Fruit fly (Drosophila melanogaster): Measurements from ENCODE around the gene Jhbp15.

The Jhbp15 gene

dm6 chr3R:21045742-21046141 is 5.0 kb downstream of the Jhbp15 start, which contains the start of gene CG31189:
CG31189 (minus strand) TSS chr3R:21045842.
- TF ChIP-seq toe (GFP tag; optimal IDR thresholded peaks at IDR 0.05) (no peak), cnc (optimal IDR thresholded peaks at IDR 0.05) (no peak), CG11617 (GFP tag; optimal IDR thresholded peaks at IDR 0.05) (no peak), CG12768 (GFP tag; optimal IDR thresholded peaks at IDR 0.05) (no peak), Hr96 (GFP tag; optimal IDR thresholded peaks at IDR 0.05) (no peak), ovo (GFP tag; optimal IDR thresholded peaks at IDR 0.05) (no peak), CG7101 (tag; optimal IDR thresholded peaks at IDR 0.05) (no peak), bab1 (GFP tag; optimal IDR thresholded peaks at IDR 0.05) (no peak), Crg-1 (GFP tag; optimal IDR thresholded peaks at IDR 0.05) (no peak), kay (GFP tag; ENCODE audit: borderline replicate concordance) (no peak), cic (GFP tag; optimal IDR thresholded peaks at IDR 0.05) (no peak)

dm6 chr3R:21043549-21044118 is 7.1 kb downstream of the Jhbp15 start, which contains the start of gene CG12278:
CG12278 (plus strand) TSS chr3R:21044068.
- TF ChIP-seq Hr96 (GFP tag; optimal IDR thresholded peaks at IDR 0.05) (no peak), pad (GFP tag; optimal IDR thresholded peaks at IDR 0.05) (peak; percentile 72)

- TF ChIP-seq CG1620 (GFP tag; optimal IDR thresholded peaks at IDR 0.05) (no peak), bab1 (GFP tag; optimal IDR thresholded peaks at IDR 0.05) (no peak), toe (GFP tag; optimal IDR thresholded peaks at IDR 0.05) (no peak), CG7045 (GFP tag; optimal IDR thresholded peaks at IDR 0.05) (no peak), Mnt (GFP tag; optimal IDR thresholded peaks at IDR 0.05) (no peak), Crg-1 (GFP tag; optimal IDR thresholded peaks at IDR 0.05) (no peak), ovo (GFP tag; optimal IDR thresholded peaks at IDR 0.05) (no peak), tj (GFP tag; optimal IDR thresholded peaks at IDR 0.05) (no peak)
Measured at dm6 chr3R:21042399-21042798, 8.4 kb downstream of the Jhbp15 start, which contains the start of gene Dhc93AB. Dhc93AB (minus strand) TSS chr3R:21042499.

dm6 chr3R:21025508-21025907 is 25.3 kb downstream of the Jhbp15 start:
- TF ChIP-seq CG7101 (tag; optimal IDR thresholded peaks at IDR 0.05): no peak

DNA sequence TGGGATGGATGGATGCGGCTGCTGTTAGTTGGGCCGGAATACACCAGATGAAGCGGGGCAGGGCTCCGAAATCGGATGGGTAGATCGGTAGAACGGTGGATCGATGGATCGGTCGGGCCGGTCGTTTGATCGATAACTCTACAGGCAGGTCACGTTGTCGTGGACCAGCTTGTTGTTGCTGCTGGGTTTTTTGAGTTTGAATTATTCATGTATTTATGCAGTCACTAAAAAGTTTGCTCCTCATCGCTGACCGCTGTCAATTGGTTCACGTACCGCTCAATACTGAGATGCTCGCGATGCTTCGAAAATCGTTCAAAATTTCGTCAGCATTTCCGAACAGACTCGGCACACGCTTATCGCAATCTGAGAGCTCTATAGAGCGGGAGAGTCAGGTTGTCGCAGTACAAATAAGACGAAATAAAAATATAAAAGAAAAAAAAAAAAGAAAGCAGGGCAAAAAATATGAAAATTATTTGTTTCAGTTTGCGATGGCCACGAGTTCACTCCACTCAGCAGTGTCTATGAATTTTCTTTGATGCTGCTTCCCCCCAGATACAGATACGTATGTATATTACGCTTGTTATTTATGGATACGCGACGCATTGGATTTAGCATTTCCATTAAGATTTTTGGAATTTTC is 26.8 kb downstream of the Jhbp15 start, which contains the start of gene peg:
TSS of gene peg (minus strand) at position 262 of the 640 bp plus-strand sequence.
- TF ChIP-seq Hr96 (GFP tag; optimal IDR thresholded peaks at IDR 0.05): peak; percentile 0
- TF ChIP-seq CG1620 (GFP tag; optimal IDR thresholded peaks at IDR 0.05): no peak
- TF ChIP-seq cic (GFP tag; optimal IDR thresholded peaks at IDR 0.05): peak; percentile 16
- TF ChIP-seq CG12768 (GFP tag; optimal IDR thresholded peaks at IDR 0.05): peak; percentile 39
- TF ChIP-seq tj (GFP tag; optimal IDR thresholded peaks at IDR 0.05): peak; percentile 6
- TF ChIP-seq CG33017 (tag; optimal IDR thresholded peaks at IDR 0.05): peak; percentile 24

dm6 chr3R:21022769-21023517 is 27.8 kb downstream of the Jhbp15 start:
- TF ChIP-seq toe (GFP tag; optimal IDR thresholded peaks at IDR 0.05): no peak
- peak; percentile 29 for TF ChIP-seq cic (GFP tag; optimal IDR thresholded peaks at IDR 0.05)

dm6 chr3R:21019073-21019472 is 31.7 kb downstream of the Jhbp15 start:
- TF ChIP-seq CG5204 (GFP tag; optimal IDR thresholded peaks at IDR 0.05) (no peak), CG7101 (tag; optimal IDR thresholded peaks at IDR 0.05) (peak; percentile 19), CG7045 (GFP tag; optimal IDR thresholded peaks at IDR 0.05) (no peak), Mnt (GFP tag; optimal IDR thresholded peaks at IDR 0.05) (no peak), CG33017 (tag; optimal IDR thresholded peaks at IDR 0.05) (peak; percentile 38), ovo (GFP tag; optimal IDR thresholded peaks at IDR 0.05) (no peak), CG11617 (GFP tag; optimal IDR thresholded peaks at IDR 0.05) (peak; percentile 28), bab1 (GFP tag; optimal IDR thresholded peaks at IDR 0.05) (no peak), cic (GFP tag; optimal IDR thresholded peaks at IDR 0.05) (peak; percentile 41), tj (GFP tag; optimal IDR thresholded peaks at IDR 0.05) (no peak), kay (GFP tag; ENCODE audit: borderline replicate concordance) (peak; percentile 82), Crg-1 (GFP tag; optimal IDR thresholded peaks at IDR 0.05) (no peak)

DNA sequence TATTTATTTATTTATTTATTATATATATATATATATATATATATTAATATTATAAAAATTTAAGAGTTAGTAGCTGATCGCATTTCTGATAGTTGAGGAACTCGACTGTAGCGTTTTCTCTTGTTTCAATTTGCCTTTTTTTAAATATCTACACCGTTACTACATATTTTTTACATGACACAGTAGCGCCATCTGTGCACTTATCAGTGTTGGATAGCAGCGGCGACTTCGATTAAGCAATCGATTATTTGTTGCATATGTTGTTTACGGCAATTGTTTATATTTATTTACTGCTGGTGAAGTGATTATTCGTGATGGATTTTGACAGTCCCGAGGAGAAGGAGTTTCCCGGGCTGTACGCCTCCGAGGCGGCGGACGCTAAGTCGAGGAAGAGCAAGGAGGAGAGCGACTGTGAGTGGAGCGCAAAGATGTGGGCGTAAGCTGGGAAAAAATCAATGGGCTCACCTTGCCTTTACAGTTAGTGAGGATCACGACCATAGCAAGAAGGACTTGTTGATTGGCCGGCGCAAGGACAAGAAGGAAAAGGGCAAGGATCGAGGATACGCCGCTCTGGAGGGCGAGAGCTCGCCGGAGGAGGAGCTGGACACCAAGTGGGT is 33.2 kb downstream of the Jhbp15 start, which contains the start of gene Rlip:
TSS of gene Rlip (plus strand) at position 221 of the 617 bp plus-strand sequence.
- TF ChIP-seq pad (GFP tag; optimal IDR thresholded peaks at IDR 0.05) (peak; percentile 57), Hr96 (GFP tag; optimal IDR thresholded peaks at IDR 0.05) (peak; percentile 46), ovo (GFP tag; optimal IDR thresholded peaks at IDR 0.05) (no peak), cic (GFP tag; optimal IDR thresholded peaks at IDR 0.05) (no peak), Crg-1 (GFP tag; optimal IDR thresholded peaks at IDR 0.05) (peak; percentile 26), Clk (GFP tag; optimal IDR thresholded peaks at IDR 0.05) (no peak), CG7101 (tag; optimal IDR thresholded peaks at IDR 0.05) (peak; percentile 36), CG7045 (GFP tag; optimal IDR thresholded peaks at IDR 0.05) (peak; percentile 37), toe (GFP tag; optimal IDR thresholded peaks at IDR 0.05) (peak; percentile 57), cnc (optimal IDR thresholded peaks at IDR 0.05) (no peak), bab1 (GFP tag; optimal IDR thresholded peaks at IDR 0.05) (peak; percentile 48), Mnt (GFP tag; optimal IDR thresholded peaks at IDR 0.05) (no peak), CG1620 (GFP tag; optimal IDR thresholded peaks at IDR 0.05) (peak; percentile 2), CG33017 (tag; optimal IDR thresholded peaks at IDR 0.05) (no peak), tj (GFP tag; optimal IDR thresholded peaks at IDR 0.05) (no peak), kay (GFP tag; ENCODE audit: borderline replicate concordance) (peak; percentile 77), CG11617 (GFP tag; optimal IDR thresholded peaks at IDR 0.05) (no peak), CG5204 (GFP tag; optimal IDR thresholded peaks at IDR 0.05) (peak; percentile 10), CG14711 (tag; optimal IDR thresholded peaks at IDR 0.05) (peak; percentile 43), CG12768 (GFP tag; optimal IDR thresholded peaks at IDR 0.05) (peak; percentile 32)

Data from whole organism, adult.